Fruit fly (Drosophila melanogaster): ENCODE data around the gene CG13039.

The CG13039 gene

dm6 chr3L:16326657-16327056 lies at the start of gene CG13039, which contains the start of gene CG13040:
Gene CG13039 (minus strand): TSS chr3L:16326762.
Gene CG13040 (minus strand): TSS chr3L:16326757.
- TF ChIP-seq Dll (optimal IDR thresholded peaks at IDR 0.05) (no peak), pan (optimal IDR thresholded peaks at IDR 0.05) (no peak), usp (GFP tag; optimal IDR thresholded peaks at IDR 0.05) (no peak), EcR (GFP tag; optimal IDR thresholded peaks at IDR 0.05) (no peak), CG8478 (optimal IDR thresholded peaks at IDR 0.05) (no peak), psq (optimal IDR thresholded peaks at IDR 0.05) (no peak)

DNA sequence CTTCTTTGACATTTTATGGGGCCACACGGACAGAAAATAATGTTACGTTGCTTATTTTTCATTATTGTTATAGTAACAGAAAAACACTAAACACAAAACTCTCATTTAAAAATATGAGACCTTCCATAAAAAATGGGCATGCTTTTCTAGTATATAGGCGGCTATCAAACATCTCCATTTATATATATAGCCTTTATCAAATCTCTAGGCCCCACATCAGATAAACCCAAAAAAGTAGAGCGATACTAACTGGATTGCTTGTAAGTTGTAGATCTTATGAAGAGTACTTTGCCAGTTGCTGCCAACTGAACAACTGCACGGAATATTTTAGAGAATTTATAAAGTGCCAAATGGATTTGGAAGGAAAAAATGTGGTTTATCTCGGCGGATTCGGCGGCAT lies 43.0 kb upstream of the CG13039 start, which contains the start of gene CG18814:
CG18814 (plus strand) TSS at position 301 of the 400 bp plus-strand sequence.
- TF ChIP-seq usp (GFP tag; optimal IDR thresholded peaks at IDR 0.05) = no peak
- TF ChIP-seq pan (optimal IDR thresholded peaks at IDR 0.05) = no peak
- TF ChIP-seq EcR (GFP tag; optimal IDR thresholded peaks at IDR 0.05) = no peak
- TF ChIP-seq CG8478 (optimal IDR thresholded peaks at IDR 0.05) = no peak
- no peak for TF ChIP-seq psq (optimal IDR thresholded peaks at IDR 0.05)
- TF ChIP-seq Dll (optimal IDR thresholded peaks at IDR 0.05) = no peak

DNA sequence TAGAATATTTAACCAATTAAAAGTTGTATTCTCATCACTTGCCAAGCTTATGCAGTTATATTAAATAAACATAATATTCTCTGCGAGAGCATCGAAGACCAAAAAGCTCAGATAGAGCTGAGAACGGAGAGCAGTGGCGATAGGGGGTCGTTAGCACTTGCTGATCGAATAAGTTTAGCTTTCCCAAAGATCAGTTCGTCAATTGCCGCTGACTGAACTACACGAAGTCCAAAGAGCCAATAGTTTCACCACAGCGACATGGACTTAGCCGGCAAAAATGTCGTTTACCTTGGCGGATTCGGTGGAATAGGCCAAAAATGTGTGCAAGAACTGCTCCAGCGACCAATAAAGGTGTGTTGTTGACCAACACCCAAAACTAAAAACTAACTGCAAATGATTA lies 41.6 kb upstream of the CG13039 start, which contains the start of gene CG4842:
CG4842 (plus strand) TSS at position 191 of the 400 bp plus-strand sequence.
- TF ChIP-seq Dll (optimal IDR thresholded peaks at IDR 0.05) (no peak), pan (optimal IDR thresholded peaks at IDR 0.05) (no peak), EcR (GFP tag; optimal IDR thresholded peaks at IDR 0.05) (no peak), usp (GFP tag; optimal IDR thresholded peaks at IDR 0.05) (no peak), CG8478 (optimal IDR thresholded peaks at IDR 0.05) (no peak), psq (optimal IDR thresholded peaks at IDR 0.05) (no peak)

- TF ChIP-seq usp (GFP tag; optimal IDR thresholded peaks at IDR 0.05) (no peak), EcR (GFP tag; optimal IDR thresholded peaks at IDR 0.05) (no peak), psq (optimal IDR thresholded peaks at IDR 0.05) (no peak), CG8478 (optimal IDR thresholded peaks at IDR 0.05) (no peak), Dll (optimal IDR thresholded peaks at IDR 0.05) (no peak), pan (optimal IDR thresholded peaks at IDR 0.05) (no peak)
Measured at dm6 chr3L:16367240-16367639, 40.7 kb upstream of the CG13039 start, which contains the start of gene Cpr72Ec. Gene Cpr72Ec (minus strand): TSS chr3L:16367340.

dm6 chr3L:16364599-16364998 lies 38.0 kb upstream of the CG13039 start, which contains the start of gene Cpr72Eb:
Gene Cpr72Eb (plus strand): TSS chr3L:16364899.
- TF ChIP-seq pan (optimal IDR thresholded peaks at IDR 0.05) (no peak), psq (optimal IDR thresholded peaks at IDR 0.05) (no peak), CG8478 (optimal IDR thresholded peaks at IDR 0.05) (no peak), EcR (GFP tag; optimal IDR thresholded peaks at IDR 0.05) (no peak), usp (GFP tag; optimal IDR thresholded peaks at IDR 0.05) (no peak), Dll (optimal IDR thresholded peaks at IDR 0.05) (no peak)

- TF ChIP-seq usp (GFP tag; optimal IDR thresholded peaks at IDR 0.05) = no peak
- no peak for TF ChIP-seq CG8478 (optimal IDR thresholded peaks at IDR 0.05)
- TF ChIP-seq Dll (optimal IDR thresholded peaks at IDR 0.05) = no peak
- no peak for TF ChIP-seq EcR (GFP tag; optimal IDR thresholded peaks at IDR 0.05)
- no peak for TF ChIP-seq pan (optimal IDR thresholded peaks at IDR 0.05)
- no peak for TF ChIP-seq psq (optimal IDR thresholded peaks at IDR 0.05)
Measured at dm6 chr3L:16364182-16364581, 37.6 kb upstream of the CG13039 start.

DNA sequence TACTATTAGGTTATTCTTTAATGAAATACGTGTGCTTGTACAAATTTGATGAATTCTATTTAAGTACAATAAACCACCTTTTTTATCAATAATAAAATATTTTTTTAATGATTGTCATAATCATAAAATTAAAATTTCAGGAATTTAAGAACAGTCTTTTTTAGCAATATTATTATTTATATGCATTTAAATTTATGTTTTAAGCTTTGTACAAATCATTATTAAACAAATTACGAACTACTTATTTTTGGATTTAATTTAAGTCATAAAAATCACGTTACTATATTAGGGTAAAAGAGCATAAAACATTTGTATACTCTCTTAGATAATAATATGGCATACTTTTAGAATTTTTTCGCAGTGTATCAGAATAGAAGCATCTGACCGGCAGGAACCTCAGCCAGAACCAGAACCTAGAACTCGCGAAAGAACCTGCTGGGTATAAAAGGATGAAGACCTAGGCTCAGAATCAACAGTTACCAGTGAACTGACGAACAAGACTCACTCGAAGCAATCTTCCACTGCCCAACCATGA lies 35.6 kb upstream of the CG13039 start, which contains the start of gene Cpr72Ea:
Cpr72Ea (plus strand) TSS at position 485 of the 535 bp plus-strand sequence.
- no peak for TF ChIP-seq Dll (optimal IDR thresholded peaks at IDR 0.05)
- no peak for TF ChIP-seq EcR (GFP tag; optimal IDR thresholded peaks at IDR 0.05)
- TF ChIP-seq CG8478 (optimal IDR thresholded peaks at IDR 0.05) = no peak
- no peak for TF ChIP-seq usp (GFP tag; optimal IDR thresholded peaks at IDR 0.05)
- no peak for TF ChIP-seq psq (optimal IDR thresholded peaks at IDR 0.05)
- no peak for TF ChIP-seq pan (optimal IDR thresholded peaks at IDR 0.05)

DNA sequence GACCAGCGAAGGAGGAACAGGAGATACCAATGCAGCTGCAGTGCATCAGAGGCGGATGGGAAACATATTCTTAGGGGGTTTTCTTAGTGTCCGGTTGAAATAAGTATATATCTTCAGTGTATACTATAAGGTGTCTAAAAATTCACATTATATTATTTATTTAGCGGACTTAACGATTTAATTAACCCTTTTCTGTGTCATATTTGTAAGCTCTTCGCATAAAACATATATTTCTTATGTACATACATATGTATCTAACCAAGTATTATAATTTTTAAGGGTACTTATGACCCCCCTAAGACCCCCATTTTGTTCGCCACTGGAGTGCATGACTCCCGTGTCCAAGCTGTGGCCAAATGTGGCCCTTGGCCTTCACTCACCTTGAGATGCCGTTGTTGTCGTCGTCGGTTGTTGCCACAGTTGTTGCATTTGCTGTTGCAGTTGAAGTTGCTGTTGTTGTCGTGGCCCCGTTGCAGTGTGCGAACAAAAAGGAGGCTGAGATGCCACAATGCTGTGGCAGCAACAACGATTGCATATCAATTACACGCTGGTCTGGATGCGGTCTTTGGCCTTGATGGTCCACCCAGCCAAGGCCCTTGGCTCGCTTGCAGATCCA lies 34.7 kb upstream of the CG13039 start:
- no peak for TF ChIP-seq Dll (optimal IDR thresholded peaks at IDR 0.05)
- TF ChIP-seq psq (optimal IDR thresholded peaks at IDR 0.05) = no peak
- TF ChIP-seq pan (optimal IDR thresholded peaks at IDR 0.05) = no peak
- no peak for TF ChIP-seq CG8478 (optimal IDR thresholded peaks at IDR 0.05)
- TF ChIP-seq usp (GFP tag; optimal IDR thresholded peaks at IDR 0.05) = no peak
- no peak for TF ChIP-seq EcR (GFP tag; optimal IDR thresholded peaks at IDR 0.05)

DNA sequence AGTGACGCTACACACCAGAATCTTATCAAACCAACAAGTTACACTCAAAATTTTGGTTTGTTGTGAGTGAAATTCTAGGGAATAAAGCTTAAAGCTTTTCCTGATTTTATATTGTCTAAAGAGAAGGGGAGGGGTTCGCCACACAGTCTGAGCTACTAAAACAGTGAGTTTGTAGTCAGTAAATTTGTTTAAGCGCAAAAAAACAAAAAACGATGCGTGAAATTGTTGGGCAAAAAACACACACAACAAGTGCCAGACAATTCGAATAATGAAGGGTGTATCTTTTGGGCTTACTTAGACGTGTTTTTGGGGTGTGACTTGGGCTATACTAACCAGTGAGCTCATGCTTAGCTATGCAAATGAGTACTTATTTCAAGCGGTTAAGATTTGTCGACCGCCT lies 33.2 kb upstream of the CG13039 start:
- no peak for TF ChIP-seq psq (optimal IDR thresholded peaks at IDR 0.05)

- TF ChIP-seq Dll (optimal IDR thresholded peaks at IDR 0.05) (no peak), EcR (GFP tag; optimal IDR thresholded peaks at IDR 0.05) (no peak), usp (GFP tag; optimal IDR thresholded peaks at IDR 0.05) (no peak), CG8478 (optimal IDR thresholded peaks at IDR 0.05) (no peak), pan (optimal IDR thresholded peaks at IDR 0.05) (no peak), psq (optimal IDR thresholded peaks at IDR 0.05) (no peak)
Measured at dm6 chr3L:16359219-16359748, 32.7 kb upstream of the CG13039 start, which contains the start of gene ringer. Gene ringer (minus strand): TSS chr3L:16359428.

dm6 chr3L:16357860-16358259 lies 31.3 kb upstream of the CG13039 start:
- TF ChIP-seq EcR (GFP tag; optimal IDR thresholded peaks at IDR 0.05) (no peak), psq (optimal IDR thresholded peaks at IDR 0.05) (no peak), pan (optimal IDR thresholded peaks at IDR 0.05) (no peak), CG8478 (optimal IDR thresholded peaks at IDR 0.05) (no peak), usp (GFP tag; optimal IDR thresholded peaks at IDR 0.05) (no peak), Dll (optimal IDR thresholded peaks at IDR 0.05) (no peak)

DNA sequence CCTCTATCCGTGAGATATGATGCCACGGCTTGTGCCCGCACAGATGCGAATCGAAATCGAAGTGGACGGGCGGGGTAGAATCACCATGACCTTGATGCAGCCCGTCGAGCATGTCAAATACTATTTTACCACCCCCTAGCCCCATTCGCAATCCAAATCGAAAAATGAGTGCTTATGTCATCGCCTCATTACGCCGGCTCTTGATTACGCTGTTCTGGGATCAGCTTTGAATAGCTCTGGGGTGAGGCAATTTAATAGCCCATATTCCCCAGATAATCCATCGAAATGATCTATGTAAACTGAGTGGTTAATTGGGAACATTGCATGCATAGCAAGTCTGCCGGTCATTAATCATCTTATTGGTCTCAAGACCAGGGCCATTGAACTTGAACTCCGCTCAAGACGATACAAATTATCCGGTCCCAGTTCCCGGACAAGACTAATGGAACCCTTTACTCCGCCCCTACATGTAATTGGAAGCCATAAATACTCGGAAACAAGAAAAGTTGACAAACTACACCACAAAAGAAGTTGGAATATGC lies 30.7 kb upstream of the CG13039 start:
- TF ChIP-seq pan (optimal IDR thresholded peaks at IDR 0.05) (no peak), Dll (optimal IDR thresholded peaks at IDR 0.05) (no peak), CG8478 (optimal IDR thresholded peaks at IDR 0.05) (no peak), EcR (GFP tag; optimal IDR thresholded peaks at IDR 0.05) (peak in 1 of 2 experiments; percentile 64), psq (optimal IDR thresholded peaks at IDR 0.05) (no peak)
